Fruit fly (Drosophila melanogaster): ENCODE measurements around the gene Meltrin.

Meltrin gene

DNA sequence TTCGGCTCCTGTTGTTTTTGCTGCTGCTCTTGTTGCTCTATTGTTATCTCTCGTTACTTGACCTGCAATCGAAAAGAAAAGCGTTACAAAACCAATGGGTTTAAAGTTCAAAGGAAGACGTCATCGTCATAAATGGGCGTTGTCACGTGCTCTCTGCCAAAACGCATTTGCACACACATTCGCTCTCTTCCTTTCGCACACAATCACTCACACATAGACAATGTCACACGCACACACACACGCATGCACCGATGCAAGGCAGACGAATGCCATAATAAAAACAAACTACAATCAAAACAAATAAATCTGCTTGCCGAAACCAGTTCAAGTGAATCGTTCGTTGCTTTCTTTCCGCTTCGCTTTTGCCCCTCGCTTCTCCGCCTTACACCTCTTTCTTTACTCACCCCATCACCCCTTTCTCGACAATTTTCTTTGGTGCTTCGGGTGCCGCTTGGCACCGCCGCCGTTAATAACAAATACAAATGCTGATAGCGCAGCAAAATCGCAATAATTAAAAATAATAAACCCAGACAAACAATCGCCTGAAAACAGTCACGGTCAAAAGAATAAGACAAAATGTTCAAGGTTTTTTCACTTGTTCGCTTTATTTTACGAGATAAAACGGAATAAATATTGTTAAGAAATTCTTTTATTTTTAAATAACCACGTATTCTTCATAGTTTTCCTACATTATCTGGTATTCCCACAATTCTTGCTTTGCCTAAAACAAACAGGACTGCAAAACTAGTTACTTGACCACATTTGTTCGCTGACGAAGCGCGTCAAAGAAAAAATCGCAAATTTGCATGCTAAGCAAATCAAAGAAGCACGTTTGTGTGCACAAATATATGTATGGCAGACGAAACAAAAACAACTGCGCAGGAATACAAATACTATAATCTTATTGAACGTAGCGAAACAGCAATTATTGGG, 47.5 kb downstream of the Meltrin start (continued):
- TF ChIP-seq CG11504 (tag; optimal IDR thresholded peaks at IDR 0.05) (no peak), ATbp (GFP tag; optimal IDR thresholded peaks at IDR 0.05) (peak; percentile 3), CG12236 (GFP tag; optimal IDR thresholded peaks at IDR 0.05) (no peak), kni (GFP tag; optimal IDR thresholded peaks at IDR 0.05) (peak; percentile 47), Sox100B (GFP tag; optimal IDR thresholded peaks at IDR 0.05) (no peak), CrebB (tag; optimal IDR thresholded peaks at IDR 0.05) (no peak), NC2α (GFP tag; optimal IDR thresholded peaks at IDR 0.05) (no peak), usp (GFP tag; optimal IDR thresholded peaks at IDR 0.05) (no peak), trh (GFP tag; optimal IDR thresholded peaks at IDR 0.05) (no peak), disco-r (GFP tag; optimal IDR thresholded peaks at IDR 0.05) (no peak), CG12104 (GFP tag; optimal IDR thresholded peaks at IDR 0.05) (peak; percentile 50), Ravus (GFP tag; IDR thresholded peaks at IDR 0.05) (no peak), unc-4 (GFP tag; IDR thresholded peaks at IDR 0.05; ENCODE audit: partially characterized antibody) (no peak), Hsf (GFP tag; optimal IDR thresholded peaks at IDR 0.05) (peak; percentile 15), CG12942 (GFP tag; optimal IDR thresholded peaks at IDR 0.05) (no peak), CG1832 (GFP tag; optimal IDR thresholded peaks at IDR 0.05) (no peak), sr (GFP tag; IDR thresholded peaks at IDR 0.05) (no peak), lola (GFP tag; optimal IDR thresholded peaks at IDR 0.05) (no peak), Rx (GFP tag; IDR thresholded peaks at IDR 0.05) (no peak), Bdp1 (GFP tag; optimal IDR thresholded peaks at IDR 0.05) (no peak), CG15269 (tag; optimal IDR thresholded peaks at IDR 0.05) (no peak), Neu2 (GFP tag; optimal IDR thresholded peaks at IDR 0.05; ENCODE audit: borderline replicate concordance) (no peak), CG7963 (GFP tag; IDR thresholded peaks at IDR 0.05; ENCODE audit: partially characterized antibody) (no peak), CG2120 (GFP tag; optimal IDR thresholded peaks at IDR 0.05) (peak; percentile 51), CG34376 (GFP tag; optimal IDR thresholded peaks at IDR 0.05) (no peak), CG18011 (GFP tag; optimal IDR thresholded peaks at IDR 0.05) (peak; percentile 35), E2f1 (GFP tag; IDR thresholded peaks at IDR 0.05) (no peak), CG2129 (GFP tag; IDR thresholded peaks at IDR 0.05; ENCODE audit: partially characterized antibody) (no peak), bsh (GFP tag; optimal IDR thresholded peaks at IDR 0.05) (peak in 1 of 2 experiments; percentile 60), Eip74EF (GFP tag; optimal IDR thresholded peaks at IDR 0.05) (no peak), seq (GFP tag; IDR thresholded peaks at IDR 0.05) (no peak), CG32532 (GFP tag; IDR thresholded peaks at IDR 0.05) (no peak), oc (tag; optimal IDR thresholded peaks at IDR 0.05) (no peak), sens-2 (GFP tag; IDR thresholded peaks at IDR 0.05) (no peak), CG7786 (GFP tag; optimal IDR thresholded peaks at IDR 0.05) (peak; percentile 31), pros (GFP tag; optimal IDR thresholded peaks at IDR 0.05) (peak; percentile 32), CG18764 (GFP tag; optimal IDR thresholded peaks at IDR 0.05) (no peak), Side (GFP tag; optimal IDR thresholded peaks at IDR 0.05) (no peak), MESR4 (GFP tag; optimal IDR thresholded peaks at IDR 0.05) (no peak), CG18476 (GFP tag; optimal IDR thresholded peaks at IDR 0.05) (peak; percentile 12), gro (GFP tag; optimal IDR thresholded peaks at IDR 0.05) (no peak), Deaf1 (tag; optimal IDR thresholded peaks at IDR 0.05) (no peak), CG12744 (GFP tag; optimal IDR thresholded peaks at IDR 0.05) (no peak), Max (GFP tag; optimal IDR thresholded peaks at IDR 0.05) (peak; percentile 12), Usf (GFP tag; optimal IDR thresholded peaks at IDR 0.05) (peak; percentile 6), Fer2 (tag; optimal IDR thresholded peaks at IDR 0.05) (no peak), Sin3A (optimal IDR thresholded peaks at IDR 0.05) (no peak), Pdp1 (GFP tag; optimal IDR thresholded peaks at IDR 0.05) (no peak)

Measured in whole organism, embryonic.